Fruit fly (Drosophila melanogaster): ENCODE data around the gene Fhos.

Fhos gene

DNA sequence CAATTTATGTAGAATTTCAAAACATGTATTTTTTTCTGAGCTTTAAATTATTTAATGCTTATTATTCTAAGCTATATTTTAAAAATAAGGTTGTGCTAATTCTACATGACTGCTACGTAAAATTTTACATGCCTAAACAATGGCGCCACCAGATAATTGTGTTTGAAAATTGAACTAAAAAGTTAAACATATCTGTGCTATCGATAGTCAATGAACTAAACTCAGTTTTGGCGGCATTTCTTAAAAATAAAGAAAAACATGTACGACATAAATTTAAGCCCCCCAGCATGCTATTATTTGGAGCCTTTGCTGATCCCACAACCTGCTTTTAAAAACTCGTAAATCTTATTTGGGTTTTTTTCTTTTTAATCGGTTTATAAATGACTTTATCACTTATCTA, 34.8 kb upstream of the Fhos start (continued):
- TF ChIP-seq ac (GFP tag; optimal IDR thresholded peaks at IDR 0.05) (no peak), dati (GFP tag; IDR thresholded peaks at IDR 0.05) (no peak), NK7.1 (GFP tag; optimal IDR thresholded peaks at IDR 0.05) (no peak), GATAe (GFP tag; conservative IDR thresholded peaks at IDR 0.05) (no peak), Blimp-1 (GFP tag; optimal IDR thresholded peaks at IDR 0.05) (peak; percentile 11), Dp (GFP tag; optimal IDR thresholded peaks at IDR 0.05) (peak; percentile 96), gro (GFP tag; optimal IDR thresholded peaks at IDR 0.05) (peak; percentile 41), Ssrp (tag; optimal IDR thresholded peaks at IDR 0.05) (no peak), bigmax (GFP tag; optimal IDR thresholded peaks at IDR 0.05) (peak; percentile 20), CG9817 (tag; optimal IDR thresholded peaks at IDR 0.05) (no peak), unc-4 (GFP tag; IDR thresholded peaks at IDR 0.05; ENCODE audit: partially characterized antibody) (peak; percentile 80), Dbx (GFP tag; IDR thresholded peaks at IDR 0.05) (peak; percentile 48; the same call in 1 of the 3 replicates), CrebB (tag; optimal IDR thresholded peaks at IDR 0.05) (no peak), CG18599 (GFP tag; optimal IDR thresholded peaks at IDR 0.05) (no peak), grn (GFP tag; optimal IDR thresholded peaks at IDR 0.05) (no peak), da (GFP tag; optimal IDR thresholded peaks at IDR 0.05) (no peak), ab (GFP tag; optimal IDR thresholded peaks at IDR 0.05) (no peak), sna (GFP tag; IDR thresholded peaks at IDR 0.05; ENCODE audit: partially characterized antibody) (peak; percentile 50; the same call in 1 of the 2 replicates), Sox100B (GFP tag; optimal IDR thresholded peaks at IDR 0.05) (no peak), NFAT (GFP tag; IDR thresholded peaks at IDR 0.05) (peak; percentile 32; the same call in 1 of the 2 replicates), sima (GFP tag; optimal IDR thresholded peaks at IDR 0.05) (no peak), CG9797 (GFP tag; optimal IDR thresholded peaks at IDR 0.05) (no peak), CG14965 (GFP tag; optimal IDR thresholded peaks at IDR 0.05; ENCODE audit: borderline replicate concordance) (no peak), sens-2 (GFP tag; IDR thresholded peaks at IDR 0.05) (no peak), cwo (GFP tag; optimal IDR thresholded peaks at IDR 0.05) (no peak), lab (GFP tag; optimal IDR thresholded peaks at IDR 0.05) (no peak), cato (GFP tag; optimal IDR thresholded peaks at IDR 0.05; ENCODE audit: borderline replicate concordance) (no peak), CG30403 (GFP tag; optimal IDR thresholded peaks at IDR 0.05) (peak; percentile 27), Sry-β (GFP tag; optimal IDR thresholded peaks at IDR 0.05) (no peak), MBD-R2 (GFP tag; IDR thresholded peaks at IDR 0.05) (peak; percentile 28; the same call in 1 of the 2 replicates), al (GFP tag; IDR thresholded peaks at IDR 0.05) (no peak), CG15696 (tag; optimal IDR thresholded peaks at IDR 0.05) (peak; percentile 7), CG2129 (GFP tag; IDR thresholded peaks at IDR 0.05; ENCODE audit: partially characterized antibody) (peak; percentile 31; the same call in 1 of the 2 replicates), CG4328 (GFP tag; optimal IDR thresholded peaks at IDR 0.05) (no peak), CG10462 (GFP tag; optimal IDR thresholded peaks at IDR 0.05) (no peak), Sin3A (optimal IDR thresholded peaks at IDR 0.05) (no peak), fd102C (GFP tag; optimal IDR thresholded peaks at IDR 0.05) (no peak), oc (tag; optimal IDR thresholded peaks at IDR 0.05) (no peak), CG42726 (GFP tag; IDR thresholded peaks at IDR 0.05; ENCODE audit: partially characterized antibody) (peak; percentile 73; the same call in 1 of the 2 replicates), CG10147 (GFP tag; optimal IDR thresholded peaks at IDR 0.05) (no peak), jumu (GFP tag; optimal IDR thresholded peaks at IDR 0.05) (no peak), CG7839 (tag; optimal IDR thresholded peaks at IDR 0.05) (peak; percentile 23), usp (GFP tag; optimal IDR thresholded peaks at IDR 0.05) (no peak), Ets97D (GFP tag; optimal IDR thresholded peaks at IDR 0.05) (peak; percentile 31), E2f2 (GFP tag; IDR thresholded peaks at IDR 0.05) (peak; percentile 98), tio (GFP tag; optimal IDR thresholded peaks at IDR 0.05) (no peak), crp (GFP tag; optimal IDR thresholded peaks at IDR 0.05) (no peak), CG6683 (GFP tag; optimal IDR thresholded peaks at IDR 0.05) (no peak), ems (GFP tag; optimal IDR thresholded peaks at IDR 0.05) (no peak), CG15601 (tag; optimal IDR thresholded peaks at IDR 0.05) (no peak)

All from whole organism, embryonic.